Worm (Caenorhabditis elegans) whole organism, early embryonic: Measurements from ENCODE around the gene jkk-1.

Experiments
- aly-1 ChIP-seq: sonication (generic microtip); optimal IDR thresholded peaks from 2 replicates; lab custom pipeline; 2016; ENCODE audit warnings: missing genetic modification characterization, missing compliant biosample characterization
- ama-1 ChIP-seq: fragments of 150-350 bp; optimal IDR thresholded peaks from 2 replicates; lab custom pipeline; 2014
- ceh-13 ChIP-seq: fragments of 200-800 bp; sonication (Bioruptor generic); optimal IDR thresholded peaks from 2 replicates; lab custom pipeline; 2018; ENCODE audit warnings: mild to moderate bottlenecking, missing genetic modification characterization, missing compliant biosample characterization
- flt-1 ChIP-seq: fragments of 200-800 bp; sonication (Bioruptor generic); IDR thresholded peaks from 2 replicates; pipeline ENCODE4 v1.3.6; 2022; ENCODE audit warnings: missing genetic modification characterization, missing compliant biosample characterization
- hmbx-1 ChIP-seq: sonication (generic microtip); optimal IDR thresholded peaks from 2 replicates; lab custom pipeline; 2016; ENCODE audit warnings: mild to moderate bottlenecking, missing genetic modification characterization, missing compliant biosample characterization
- hmg-4 ChIP-seq: fragments of 200-800 bp; sonication (Bioruptor generic); optimal IDR thresholded peaks from 2 replicates; lab custom pipeline; 2018; ENCODE audit warnings: mild to moderate bottlenecking, missing genetic modification characterization, missing compliant biosample characterization
- hnd-1 ChIP-seq: sonication (generic microtip); optimal IDR thresholded peaks from 2 replicates; lab custom pipeline; 2016; ENCODE audit warnings: missing genetic modification characterization, missing compliant biosample characterization
- pes-1 ChIP-seq: fragments of 200-800 bp; sonication (Bioruptor generic); IDR thresholded peaks from 2 replicates; pipeline ENCODE4 v1.3.6; 2022; ENCODE audit warnings: missing genetic modification reagents, missing genetic modification characterization, missing compliant biosample characterization
- scrt-1 ChIP-seq: fragments of 200-800 bp; sonication (Bioruptor generic); IDR thresholded peaks from 2 replicates; pipeline ENCODE4 v1.3.6; 2022; ENCODE audit warnings: missing genetic modification characterization, missing compliant biosample characterization
- sea-1 ChIP-seq: fragments of 200-800 bp; sonication (Bioruptor generic); conservative IDR thresholded peaks from 2 replicates; pipeline ENCODE4 v1.3.6; 2022; ENCODE audit warnings: missing genetic modification characterization, missing compliant biosample characterization
- tbx-37 ChIP-seq: fragments of 200-800 bp; sonication (Bioruptor generic); conservative IDR thresholded peaks from 2 replicates; pipeline ENCODE4 v1.3.6; 2022; ENCODE audit warnings: missing genetic modification reagents, missing genetic modification characterization, missing compliant biosample characterization
- tra-4 ChIP-seq: sonication (generic microtip); optimal IDR thresholded peaks from 2 replicates; lab custom pipeline; 2017; ENCODE audit warnings: missing genetic modification characterization, missing compliant biosample characterization

DNA sequence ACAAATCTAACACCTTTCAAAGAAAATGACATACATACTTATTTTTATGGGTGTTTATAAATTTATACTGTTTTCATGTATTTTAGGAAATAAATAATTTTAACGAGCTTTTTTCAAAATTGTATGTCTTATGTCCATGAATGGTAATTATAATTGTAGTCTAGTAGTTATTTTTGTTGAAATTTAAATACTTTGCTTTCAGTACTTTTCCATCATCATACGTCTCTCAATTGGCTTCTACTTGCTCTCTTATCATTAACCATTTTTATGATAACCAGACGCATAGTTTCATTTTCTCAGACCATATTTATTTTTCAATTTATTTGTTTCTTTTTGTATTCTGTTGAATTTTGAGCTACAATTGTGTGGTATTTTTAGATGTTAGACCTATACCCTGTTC lies 2.8 kb upstream of the jkk-1 start, which contains the start of gene F35C8.5:
- no peak for TF ChIP-seq ama-1 (lab: Kevin White, UChicago)
- no peak for TF ChIP-seq tbx-37 (GFP tag; lab: Robert Waterston, UW)
- TF ChIP-seq hmbx-1 (tag; lab: Kevin White, UChicago), result no peak
- TF ChIP-seq ceh-13 (GFP tag; lab: Kevin White, UChicago), result no peak
- TF ChIP-seq aly-1 (tag; lab: Kevin White, UChicago), result no peak
- no peak for TF ChIP-seq scrt-1
- TF ChIP-seq flt-1 (GFP tag; lab: Robert Waterston, UW), result no peak
- no peak for TF ChIP-seq hmg-4 (GFP tag; lab: Kevin White, UChicago)
- no peak for TF ChIP-seq sea-1
- no peak for TF ChIP-seq pes-1 (GFP tag; lab: Robert Waterston, UW)
- TF ChIP-seq hnd-1 (tag; lab: Kevin White, UChicago), result no peak
- TF ChIP-seq tra-4 (tag; lab: Kevin White, UChicago), result no peak
